Fruit fly (Drosophila melanogaster): ENCODE results near the gene Ucp4C.

Ucp4C gene

dm6 chr2L:5956706-5957105, 11.7 kb upstream of the Ucp4C start, which contains the start of the genes CG13998 and Vm26Ab:
Gene CG13998, minus strand, starts transcription at chr2L:5956819.
Gene Vm26Ab, plus strand, starts transcription at chr2L:5957004.
- TF ChIP-seq CG9948 (tag; optimal IDR thresholded peaks at IDR 0.05) (no peak), CG32121 (GFP tag; IDR thresholded peaks at IDR 0.05) (no peak), Snoo (tag; optimal IDR thresholded peaks at IDR 0.05) (no peak), D1 (tag; optimal IDR thresholded peaks at IDR 0.05) (no peak), CG4496 (GFP tag; IDR thresholded peaks at IDR 0.05) (no peak), CG14655 (GFP tag; optimal IDR thresholded peaks at IDR 0.05) (no peak), CG34367 (tag; optimal IDR thresholded peaks at IDR 0.05) (no peak), Pif1B (GFP tag; optimal IDR thresholded peaks at IDR 0.05) (no peak), CG13204 (GFP tag; optimal IDR thresholded peaks at IDR 0.05) (no peak), fd96Ca (GFP tag; IDR thresholded peaks at IDR 0.05) (no peak), gl (tag; optimal IDR thresholded peaks at IDR 0.05) (no peak), CG8159 (tag; optimal IDR thresholded peaks at IDR 0.05) (no peak), Pif1A (GFP tag; optimal IDR thresholded peaks at IDR 0.05) (no peak), CG12605 (GFP tag; IDR thresholded peaks at IDR 0.05) (no peak), CG10348 (GFP tag; IDR thresholded peaks at IDR 0.05) (no peak), EcR (GFP tag; optimal IDR thresholded peaks at IDR 0.05) (no peak), rn (GFP tag; IDR thresholded peaks at IDR 0.05) (no peak)

dm6 chr2L:5958581-5959177, 9.7 kb upstream of the Ucp4C start, which contains the start of gene Vm26Ac:
Gene Vm26Ac, minus strand, starts transcription at chr2L:5958631.
- no peak for TF ChIP-seq CG9948 (tag; optimal IDR thresholded peaks at IDR 0.05)
- TF ChIP-seq CG15710 (tag; optimal IDR thresholded peaks at IDR 0.05) = no peak
- TF ChIP-seq CG8159 (tag; optimal IDR thresholded peaks at IDR 0.05) = no peak
- TF ChIP-seq Pif1A (GFP tag; optimal IDR thresholded peaks at IDR 0.05) = no peak
- no peak for TF ChIP-seq rn (GFP tag; IDR thresholded peaks at IDR 0.05)

- TF ChIP-seq Pif1A (GFP tag; optimal IDR thresholded peaks at IDR 0.05) (no peak), EcR (GFP tag; optimal IDR thresholded peaks at IDR 0.05) (no peak), CG9948 (tag; optimal IDR thresholded peaks at IDR 0.05) (no peak), CG4496 (GFP tag; IDR thresholded peaks at IDR 0.05) (no peak)
These were observed 8.3 kb upstream of the Ucp4C start, which contains the start of gene Vm26Aa for dm6 chr2L:5959863-5960658. Gene Vm26Aa, minus strand, starts transcription at chr2L:5960340.

dm6 chr2L:5961169-5961918, 7.0 kb upstream of the Ucp4C start:
- TF ChIP-seq CG32121 (GFP tag; IDR thresholded peaks at IDR 0.05) (no peak), fd96Ca (GFP tag; IDR thresholded peaks at IDR 0.05) (no peak), CG17806 (tag; optimal IDR thresholded peaks at IDR 0.05) (no peak), CG8159 (tag; optimal IDR thresholded peaks at IDR 0.05) (no peak), Pif1B (GFP tag; optimal IDR thresholded peaks at IDR 0.05) (no peak), rn (GFP tag; IDR thresholded peaks at IDR 0.05) (no peak), Snoo (tag; optimal IDR thresholded peaks at IDR 0.05) (no peak), CG8301 (tag; optimal IDR thresholded peaks at IDR 0.05) (no peak), EcR (GFP tag; optimal IDR thresholded peaks at IDR 0.05) (no peak), CG4496 (GFP tag; IDR thresholded peaks at IDR 0.05) (no peak), Pif1A (GFP tag; optimal IDR thresholded peaks at IDR 0.05) (no peak), gl (tag; optimal IDR thresholded peaks at IDR 0.05) (no peak), CG15710 (tag; optimal IDR thresholded peaks at IDR 0.05) (no peak), CG12605 (GFP tag; IDR thresholded peaks at IDR 0.05) (no peak), CG13204 (GFP tag; optimal IDR thresholded peaks at IDR 0.05) (no peak), D1 (tag; optimal IDR thresholded peaks at IDR 0.05) (no peak), Ets98B (GFP tag; IDR thresholded peaks at IDR 0.05) (no peak), CG9948 (tag; optimal IDR thresholded peaks at IDR 0.05) (no peak), CG10348 (GFP tag; IDR thresholded peaks at IDR 0.05) (no peak)

DNA sequence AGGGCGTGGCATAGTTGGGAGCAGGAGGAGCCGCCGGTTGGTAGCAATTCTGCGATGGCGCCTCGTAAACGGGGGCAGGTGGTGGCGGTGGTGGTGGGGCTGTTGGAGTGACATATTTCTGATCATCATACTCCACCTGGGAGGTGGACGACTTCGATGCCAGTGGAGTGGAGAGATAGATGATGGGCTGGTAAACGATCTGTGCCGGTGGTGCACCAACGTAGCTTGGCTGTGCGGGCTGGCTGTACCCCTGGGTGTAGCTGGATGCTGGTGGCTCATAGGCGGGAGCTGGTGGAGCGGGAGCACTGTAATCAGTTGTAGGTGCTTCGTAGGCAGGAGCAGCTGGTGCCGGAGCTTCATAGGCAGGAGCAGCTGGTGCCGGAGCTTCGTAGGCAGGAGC, 5.1 kb upstream of the Ucp4C start:
- TF ChIP-seq CG8301 (tag; optimal IDR thresholded peaks at IDR 0.05) (no peak), CG17806 (tag; optimal IDR thresholded peaks at IDR 0.05) (no peak), fd96Ca (GFP tag; IDR thresholded peaks at IDR 0.05) (no peak), Snoo (tag; optimal IDR thresholded peaks at IDR 0.05) (no peak), EcR (GFP tag; optimal IDR thresholded peaks at IDR 0.05) (no peak), CG13204 (GFP tag; optimal IDR thresholded peaks at IDR 0.05) (no peak), CG32121 (GFP tag; IDR thresholded peaks at IDR 0.05) (no peak), CG12605 (GFP tag; IDR thresholded peaks at IDR 0.05) (no peak), CG14655 (GFP tag; optimal IDR thresholded peaks at IDR 0.05) (no peak), CG9948 (tag; optimal IDR thresholded peaks at IDR 0.05) (no peak), CG34367 (tag; optimal IDR thresholded peaks at IDR 0.05) (no peak), CG8159 (tag; optimal IDR thresholded peaks at IDR 0.05) (no peak), Pif1A (GFP tag; optimal IDR thresholded peaks at IDR 0.05) (no peak), D1 (tag; optimal IDR thresholded peaks at IDR 0.05) (no peak), gl (tag; optimal IDR thresholded peaks at IDR 0.05) (no peak), CG4496 (GFP tag; IDR thresholded peaks at IDR 0.05) (no peak), Ets98B (GFP tag; IDR thresholded peaks at IDR 0.05) (no peak), Pif1B (GFP tag; optimal IDR thresholded peaks at IDR 0.05) (no peak), CG15710 (tag; optimal IDR thresholded peaks at IDR 0.05) (no peak)
